Worm (Caenorhabditis elegans): ENCODE data around the gene F54D5.9.
A peak's percentile ranks its signal among the peaks of the same experiment; 100 is the strongest.

F54D5.9 gene

ce11 chrII:11577397-11577796 is 32.8 kb upstream of the F54D5.9 start, which contains the start of gene pcs-1:
Gene pcs-1, minus strand, starts transcription at chrII:11577740.
- TF ChIP-seq nhr-28 (tag; optimal IDR thresholded peaks at IDR 0.05) (peak; percentile 8), daf-16 (GFP tag; optimal IDR thresholded peaks at IDR 0.05) (no peak), daf-16 (tag; optimal IDR thresholded peaks at IDR 0.05) (peak; percentile 4), fos-1 (tag; optimal IDR thresholded peaks at IDR 0.05) (no peak), zag-1 (tag; optimal IDR thresholded peaks at IDR 0.05) (no peak), lin-13 (GFP tag; optimal IDR thresholded peaks at IDR 0.05) (no peak), pqm-1 (tag; optimal IDR thresholded peaks at IDR 0.05) (peak; percentile 50), nhr-77 (tag; optimal IDR thresholded peaks at IDR 0.05) (no peak), lsy-2 (tag; optimal IDR thresholded peaks at IDR 0.05) (peak in 1 of 2 experiments; percentile 23), Y48G9A.11 (GFP tag; IDR thresholded peaks at IDR 0.05) (no peak), ceh-28 (tag; optimal IDR thresholded peaks at IDR 0.05) (no peak)

ce11 chrII:11572944-11573343 is 28.3 kb upstream of the F54D5.9 start, which contains the start of gene F54D5.2:
Gene F54D5.2, plus strand, starts transcription at chrII:11573180.
- no peak for TF ChIP-seq duxl-1 (tag; optimal IDR thresholded peaks at IDR 0.05; ENCODE audit: poor library complexity)
- TF ChIP-seq zag-1 (tag; optimal IDR thresholded peaks at IDR 0.05) = no peak
- TF ChIP-seq php-3 (GFP tag; IDR thresholded peaks at IDR 0.05) = no peak
- no peak for TF ChIP-seq lin-15B (tag; optimal IDR thresholded peaks at IDR 0.05)
- no peak for TF ChIP-seq fkh-10 (GFP tag; optimal IDR thresholded peaks at IDR 0.05)
- peak; percentile 72 for TF ChIP-seq aha-1 (tag)
- TF ChIP-seq attf-4 (tag; optimal IDR thresholded peaks at IDR 0.05) = no peak

- no peak for TF ChIP-seq zip-11 (GFP tag; IDR thresholded peaks at IDR 0.05)
- peak; percentile 47 for TF ChIP-seq hlh-11 (tag; optimal IDR thresholded peaks at IDR 0.05)
- TF ChIP-seq unc-62 (GFP tag; optimal IDR thresholded peaks at IDR 0.05 in 1 of 2) = peak in 1 of 2 experiments; percentile 66
- no peak for TF ChIP-seq unc-62 (tag; optimal IDR thresholded peaks at IDR 0.05)
- peak; percentile 54 for TF ChIP-seq nhr-28 (tag; optimal IDR thresholded peaks at IDR 0.05)
- TF ChIP-seq pha-4 (GFP tag; IDR thresholded peaks at IDR 0.05) = no peak
- TF ChIP-seq pha-4 (tag; optimal IDR thresholded peaks at IDR 0.05) = no peak
- no peak for TF ChIP-seq daf-16 (GFP tag; optimal IDR thresholded peaks at IDR 0.05)
- TF ChIP-seq daf-16 (tag; optimal IDR thresholded peaks at IDR 0.05) = peak; percentile 33
- TF ChIP-seq ztf-11 (tag; optimal IDR thresholded peaks at IDR 0.05) = no peak
- peak; percentile 31 for TF ChIP-seq dve-1 (tag; optimal IDR thresholded peaks at IDR 0.05; ENCODE audit: insufficient read depth)
- TF ChIP-seq pqm-1 (tag; optimal IDR thresholded peaks at IDR 0.05) = peak; percentile 91
- TF ChIP-seq dmd-6 (GFP tag; IDR thresholded peaks at IDR 0.05) = peak; percentile 28; the same call in 1 of the 2 replicates
Measured at ce11 chrII:11571260-11571854, 26.7 kb upstream of the F54D5.9 start, which contains the start of gene F54D5.3. Gene F54D5.3, plus strand, starts transcription at chrII:11571805.

ce11 chrII:11569213-11569868 is 24.7 kb upstream of the F54D5.9 start, which contains the start of the genes F54D5.23 and F54D5.4:
Gene F54D5.23, minus strand, starts transcription at chrII:11569287.
Gene F54D5.4, plus strand, starts transcription at chrII:11569818.
- TF ChIP-seq pqm-1 (tag; optimal IDR thresholded peaks at IDR 0.05) = peak; percentile 73
- TF ChIP-seq daf-16 (GFP tag; optimal IDR thresholded peaks at IDR 0.05) = no peak
- TF ChIP-seq daf-16 (tag; optimal IDR thresholded peaks at IDR 0.05) = no peak

- no peak for TF ChIP-seq daf-19 (GFP tag; conservative IDR thresholded peaks at IDR 0.05)
- TF ChIP-seq zfp-3 (GFP tag; conservative IDR thresholded peaks at IDR 0.05) = no peak
- TF ChIP-seq lsy-2 (tag; optimal IDR thresholded peaks at IDR 0.05) = no peak
- no peak for TF ChIP-seq tag-97 (GFP tag; IDR thresholded peaks at IDR 0.05)
- TF ChIP-seq nhr-25 (tag; optimal IDR thresholded peaks at IDR 0.05; ENCODE audit: borderline replicate concordance, insufficient read depth) = no peak
- no peak for TF ChIP-seq F49E8.2 (tag; optimal IDR thresholded peaks at IDR 0.05; ENCODE audit: borderline replicate concordance)
- no peak for TF ChIP-seq nhr-10 (tag; optimal IDR thresholded peaks at IDR 0.05)
- no peak for TF ChIP-seq lin-15B (tag; optimal IDR thresholded peaks at IDR 0.05)
Measured at ce11 chrII:11568670-11569069, 24.0 kb upstream of the F54D5.9 start.

Data from whole organism, L4 larva.